Worm (Caenorhabditis elegans) whole organism, L1 larva: ENCODE measurements around the gene islo-1.

Experiments
- C04F5.9 ChIP-seq: sonication (generic microtip); optimal IDR thresholded peaks from 2 replicates; lab custom pipeline; 2016; ENCODE audit warnings: missing genetic modification characterization, missing compliant biosample characterization
- C16A3.4 ChIP-seq: fragments of 150-350 bp; optimal IDR thresholded peaks from 2 replicates; lab custom pipeline; 2014; ENCODE audit warnings: missing biosample characterization, missing genetic modification characterization
- C34B4.2 ChIP-seq: sonication (generic microtip); optimal IDR thresholded peaks from 2 replicates; lab custom pipeline; 2017; ENCODE audit warnings: mild to moderate bottlenecking, missing genetic modification characterization, missing compliant biosample characterization
- Y116A8C.19 ChIP-seq: sonication (generic microtip); optimal IDR thresholded peaks from 2 replicates; lab custom pipeline; 2016; ENCODE audit warnings: missing compliant biosample characterization, missing genetic modification characterization, borderline replicate concordance
- aha-1 ChIP-seq: fragments of 150-350 bp; optimal IDR thresholded peaks from 2 replicates; lab custom pipeline; 2014; ENCODE audit warnings: missing biosample characterization, missing genetic modification characterization
- alr-1 ChIP-seq: fragments of 200-800 bp; sonication (Bioruptor generic); optimal IDR thresholded peaks from 2 replicates; lab custom pipeline; 2018; ENCODE audit warnings: borderline replicate concordance, mild to moderate bottlenecking, missing genetic modification characterization, missing compliant biosample characterization
- blmp-1 ChIP-seq: fragments of 150-350 bp; optimal IDR thresholded peaks from 2 replicates; lab custom pipeline; 2014; ENCODE audit warnings: missing biosample characterization, missing genetic modification characterization
- ceh-63 ChIP-seq: fragments of 200-800 bp; sonication (Bioruptor generic); optimal IDR thresholded peaks from 2 replicates; lab custom pipeline; 2018; ENCODE audit warnings: mild to moderate bottlenecking, missing genetic modification characterization, missing compliant biosample characterization
- ceh-90 ChIP-seq: sonication (generic microtip); optimal IDR thresholded peaks from 2 replicates; lab custom pipeline; 2016; ENCODE audit warnings: missing genetic modification characterization, missing compliant biosample characterization
- efl-1 ChIP-seq, 4 experiments: fragments of 150-350 bp; optimal IDR thresholded peaks in 3 of 4; peaks in 1 of 4; 1 replicate in 1 of 4; 2 replicates in 3 of 4; lab custom pipeline; 2014; ENCODE audit warnings: missing biosample characterization in 2 of 4, missing genetic modification characterization in 2 of 4, missing genetic modification reagents in 2 of 4
- egl-27 ChIP-seq, 2 experiments: fragments of 150-350 bp in 1 of 2; sonication (generic microtip); optimal IDR thresholded peaks; 3 replicates each; lab custom pipeline; 2017 to 2018; ENCODE audit warnings: missing biosample characterization in 2 of 2, missing genetic modification characterization in 2 of 2, missing genetic modification reagents in 2 of 2
- elt-2 ChIP-seq: sonication (generic microtip); optimal IDR thresholded peaks from 2 replicates; lab custom pipeline; 2016; ENCODE audit warnings: missing genetic modification characterization, mild to moderate bottlenecking, inconsistent platforms, missing compliant biosample characterization, missing genetic modification reagents
- ets-5 ChIP-seq: fragments of 200-800 bp; sonication (Bioruptor generic); IDR thresholded peaks from 2 replicates; pipeline ENCODE4 v1.3.6; 2022; ENCODE audit warnings: missing genetic modification characterization, missing compliant biosample characterization
- fkh-4 ChIP-seq: sonication (generic microtip); optimal IDR thresholded peaks from 2 replicates; lab custom pipeline; 2016; ENCODE audit warnings: missing compliant biosample characterization, missing genetic modification characterization, borderline replicate concordance
- fos-1 ChIP-seq: fragments of 150-350 bp; optimal IDR thresholded peaks from 2 replicates; lab custom pipeline; 2014; ENCODE audit warnings: missing biosample characterization, missing genetic modification characterization
- hlh-17 ChIP-seq: fragments of 200-800 bp; sonication (Bioruptor generic); optimal IDR thresholded peaks from 2 replicates; lab custom pipeline; 2018; ENCODE audit warnings: missing genetic modification characterization, mild to moderate bottlenecking, missing compliant biosample characterization, moderate library complexity, borderline replicate concordance
- hlh-4 ChIP-seq: sonication (generic microtip); optimal IDR thresholded peaks from 2 replicates; lab custom pipeline; 2016; ENCODE audit warnings: mild to moderate bottlenecking, missing genetic modification characterization, missing compliant biosample characterization
- lin-13 ChIP-seq: fragments of 150-350 bp; optimal IDR thresholded peaks from 2 replicates; lab custom pipeline; 2014; ENCODE audit warnings: missing biosample characterization, missing genetic modification reagents, missing genetic modification characterization
- lin-14 ChIP-seq: fragments of 200-800 bp; sonication (Bioruptor generic); optimal IDR thresholded peaks from 2 replicates; lab custom pipeline; 2018; ENCODE audit warnings: mild to moderate bottlenecking, missing genetic modification characterization, moderate library complexity, missing compliant biosample characterization
- lin-35 ChIP-seq, 2 experiments: fragments of 150-350 bp; optimal IDR thresholded peaks; 2 replicates each; lab custom pipeline; 2014; ENCODE audit warnings: missing biosample characterization in 2 of 2, missing genetic modification characterization in 2 of 2, missing genetic modification reagents in 2 of 2
- lin-39 ChIP-seq: fragments of 150-350 bp; optimal IDR thresholded peaks from 2 replicates; lab custom pipeline; 2014; ENCODE audit warnings: missing biosample characterization, missing genetic modification reagents, missing genetic modification characterization
- mab-9 ChIP-seq: fragments of 200-800 bp; sonication (Bioruptor generic); IDR thresholded peaks from 2 replicates; pipeline ENCODE4 v1.3.6; 2022; ENCODE audit warnings: missing genetic modification reagents, missing genetic modification characterization, missing compliant biosample characterization
- mef-2 ChIP-seq: fragments of 150-350 bp; optimal IDR thresholded peaks from 2 replicates; lab custom pipeline; 2014; ENCODE audit warnings: missing biosample characterization, missing genetic modification characterization
- mep-1 ChIP-seq: fragments of 150-350 bp; optimal IDR thresholded peaks from 2 replicates; lab custom pipeline; 2014; ENCODE audit warnings: missing biosample characterization, missing genetic modification characterization
- nhr-76 ChIP-seq: sonication (generic microtip); optimal IDR thresholded peaks from 2 replicates; lab custom pipeline; 2017; ENCODE audit warnings: missing biosample characterization, missing genetic modification characterization
- nhr-90 ChIP-seq: sonication (generic microtip); optimal IDR thresholded peaks from 2 replicates; lab custom pipeline; 2016; ENCODE audit warnings: mild to moderate bottlenecking, missing genetic modification characterization, missing compliant biosample characterization; ENCODE audit not compliant: poor library complexity
- pag-3 ChIP-seq: sonication (generic microtip); optimal IDR thresholded peaks from 2 replicates; lab custom pipeline; 2017; ENCODE audit warnings: missing genetic modification characterization, mild to moderate bottlenecking, missing compliant biosample characterization, antibody characterized with exemption, borderline replicate concordance; ENCODE audit not compliant: insufficient read depth
- sptf-1 ChIP-seq: fragments of 150-350 bp; optimal IDR thresholded peaks from 2 replicates; lab custom pipeline; 2014; ENCODE audit warnings: missing biosample characterization, missing genetic modification characterization
- swsn-7 ChIP-seq: sonication (generic microtip); optimal IDR thresholded peaks from 2 replicates; lab custom pipeline; 2016; ENCODE audit warnings: missing genetic modification characterization, missing compliant biosample characterization
- tlp-1 ChIP-seq: fragments of 150-350 bp; optimal IDR thresholded peaks from 2 replicates; lab custom pipeline; 2014; ENCODE audit warnings: missing biosample characterization, missing genetic modification characterization
- unc-130 ChIP-seq: fragments of 150-350 bp; optimal IDR thresholded peaks from 2 replicates; lab custom pipeline; 2017; ENCODE audit warnings: missing biosample characterization, missing genetic modification characterization, inconsistent platforms
- unc-30 ChIP-seq: sonication (generic microtip); optimal IDR thresholded peaks from 2 replicates; lab custom pipeline; 2017; ENCODE audit warnings: missing biosample characterization, missing genetic modification characterization
- zip-4 ChIP-seq: fragments of 200-800 bp; sonication (Bioruptor generic); optimal IDR thresholded peaks from 2 replicates; lab custom pipeline; 2018; ENCODE audit warnings: mild to moderate bottlenecking, missing genetic modification characterization, moderate library complexity, missing compliant biosample characterization
- ztf-4 ChIP-seq: fragments of 150-350 bp; optimal IDR thresholded peaks from 2 replicates; lab custom pipeline; 2014; ENCODE audit warnings: missing biosample characterization, missing genetic modification characterization

The islo-1 gene

DNA sequence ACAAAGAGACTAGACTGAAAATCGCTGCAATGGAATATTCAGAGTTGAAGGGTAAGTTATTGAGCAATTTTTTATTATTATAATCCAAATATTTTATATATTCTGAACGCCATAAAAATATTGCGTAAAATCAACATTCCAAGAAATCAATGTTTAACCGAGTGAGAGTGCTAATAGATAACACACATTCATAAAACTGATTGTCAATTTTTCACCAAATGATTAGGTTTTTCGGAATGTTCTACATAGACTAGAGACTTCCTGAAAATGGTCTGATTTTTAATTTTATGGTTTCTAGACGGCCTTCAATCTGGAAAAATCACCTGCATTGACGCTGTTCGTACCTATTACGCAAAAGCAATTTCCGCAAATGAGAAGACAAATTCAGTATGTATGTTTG lies 16.5 kb downstream of the islo-1 start:
- TF ChIP-seq ets-5 (GFP tag; lab: Robert Waterston, UW) (no peak), elt-2 (tag; lab: Kevin White, UChicago) (peak; percentile 37), lin-39 (tag; lab: Kevin White, UChicago) (no peak), C04F5.9 (tag; lab: Kevin White, UChicago) (no peak), unc-30 (tag; lab: Kevin White, UChicago) (no peak)

- TF ChIP-seq mep-1 (tag; lab: Kevin White, UChicago) (no peak), lin-35 (GFP tag; optimal IDR thresholded peaks at IDR 0.05; lab: Kevin White, UChicago) (no peak), efl-1 (optimal IDR thresholded peaks at IDR 0.05; lab: Kevin White, UChicago) (no peak), efl-1 (GFP tag; optimal IDR thresholded peaks at IDR 0.05 in 1 of 2; lab: Kevin White, UChicago) (peak in 1 of 2 experiments; percentile 14), lin-13 (GFP tag; lab: Kevin White, UChicago) (no peak)
Observed at ce11 chrIV:8153163-8153562, 17.0 kb downstream of the islo-1 start.

- TF ChIP-seq ztf-4 (no peak), ceh-90 (tag; lab: Kevin White, UChicago) (no peak), C16A3.4 (tag; lab: Kevin White, UChicago) (no peak)
Observed at ce11 chrIV:8154966-8155365, 18.8 kb downstream of the islo-1 start.

- no peak for TF ChIP-seq lin-14 (GFP tag; lab: Kevin White, UChicago)
Observed at ce11 chrIV:8157161-8157560, 21.0 kb downstream of the islo-1 start, which contains the start of gene B0218.5. Gene B0218.5 (minus strand): TSS chrIV:8157261.

- TF ChIP-seq alr-1 (tag; lab: Kevin White, UChicago): no peak
- no peak for TF ChIP-seq ztf-4
- TF ChIP-seq unc-30 (tag; lab: Kevin White, UChicago): no peak
- no peak for TF ChIP-seq ceh-90 (tag; lab: Kevin White, UChicago)
- no peak for TF ChIP-seq zip-4 (GFP tag; lab: Kevin White, UChicago)
Observed at ce11 chrIV:8159087-8159486, 22.9 kb downstream of the islo-1 start, which contains the start of gene faah-1. Gene faah-1 (plus strand): TSS chrIV:8159387.

DNA sequence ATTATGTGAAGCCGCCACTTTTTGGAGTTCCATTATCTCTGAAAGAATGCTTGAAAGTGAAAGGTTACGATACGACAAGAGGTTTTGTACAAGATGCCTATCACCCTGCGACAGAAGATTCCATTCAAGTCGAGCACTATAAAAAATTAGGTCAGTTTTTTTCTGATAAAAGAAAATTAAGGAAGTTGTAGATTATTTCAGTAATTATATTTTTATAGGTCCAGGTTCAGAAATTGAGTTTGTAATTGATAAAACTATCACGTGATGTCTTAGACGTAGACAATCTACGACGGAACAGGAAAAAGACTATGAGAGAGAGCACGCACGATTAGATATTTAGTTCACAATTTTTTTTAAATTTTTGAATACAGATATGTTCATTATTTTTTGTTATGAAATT lies 23.8 kb downstream of the islo-1 start:
- TF ChIP-seq efl-1 (optimal IDR thresholded peaks at IDR 0.05; lab: Kevin White, UChicago) (no peak), efl-1 (GFP tag; optimal IDR thresholded peaks at IDR 0.05 in 1 of 2; lab: Kevin White, UChicago) (no peak), mef-2 (no peak), hlh-4 (tag; lab: Kevin White, UChicago) (no peak), elt-2 (tag; lab: Kevin White, UChicago) (peak; percentile 61), sptf-1 (tag; lab: Kevin White, UChicago) (no peak), nhr-90 (tag; lab: Kevin White, UChicago) (no peak), unc-130 (tag; lab: Kevin White, UChicago) (no peak), swsn-7 (tag; lab: Kevin White, UChicago) (no peak)

ce11 chrIV:8161774-8162173 lies 25.6 kb downstream of the islo-1 start:
- TF ChIP-seq tlp-1 (tag; lab: Kevin White, UChicago): peak; percentile 9
- TF ChIP-seq nhr-76 (tag; lab: Kevin White, UChicago): no peak
- TF ChIP-seq elt-2 (tag; lab: Kevin White, UChicago): peak; percentile 37
- TF ChIP-seq, all 84 proteins: peak for 2

ce11 chrIV:8163687-8164086 lies 27.5 kb downstream of the islo-1 start, which contains the start of gene clec-51:
Gene clec-51 (minus strand): TSS chrIV:8163800.
- TF ChIP-seq elt-2 (tag; lab: Kevin White, UChicago) (peak; percentile 92), aha-1 (tag; lab: Kevin White, UChicago) (no peak)

DNA sequence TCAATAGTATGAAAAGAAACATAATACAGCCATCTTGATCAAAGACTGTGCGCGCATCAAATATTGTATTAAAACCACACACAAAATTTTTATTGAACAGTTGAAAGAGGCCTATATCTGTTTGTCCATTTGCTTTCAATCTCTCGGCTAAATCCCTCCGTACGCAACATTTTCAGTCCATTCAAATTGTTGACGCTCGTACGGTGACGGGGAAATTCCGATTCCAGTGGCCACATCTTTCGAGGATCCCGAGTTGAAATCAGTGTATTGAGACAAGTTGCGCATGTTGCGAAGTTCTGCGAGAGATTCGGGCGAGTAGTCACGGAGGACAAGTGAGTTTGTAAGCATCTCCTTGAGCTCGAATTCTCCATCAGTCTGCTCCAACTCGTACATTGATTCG lies 28.3 kb downstream of the islo-1 start:
- no peak for TF ChIP-seq ceh-63 (GFP tag; lab: Kevin White, UChicago)
- TF ChIP-seq swsn-7 (tag; lab: Kevin White, UChicago): no peak
- TF ChIP-seq fos-1 (tag; lab: Kevin White, UChicago): no peak
- no peak for TF ChIP-seq egl-27 (tag; optimal IDR thresholded peaks at IDR 0.05; lab: Kevin White, UChicago)
- TF ChIP-seq tlp-1 (tag; lab: Kevin White, UChicago): no peak
- TF ChIP-seq lin-14 (GFP tag; lab: Kevin White, UChicago): no peak
- no peak for TF ChIP-seq C34B4.2 (tag; lab: Kevin White, UChicago)
- TF ChIP-seq blmp-1 (tag; lab: Kevin White, UChicago): no peak
- TF ChIP-seq fkh-4 (tag; lab: Kevin White, UChicago): no peak
- TF ChIP-seq elt-2 (tag; lab: Kevin White, UChicago): no peak
- TF ChIP-seq pag-3 (tag; lab: Kevin White, UChicago): no peak
- no peak for TF ChIP-seq hlh-17 (GFP tag; lab: Kevin White, UChicago)
- TF ChIP-seq mab-9 (GFP tag; lab: Robert Waterston, UW): no peak
- TF ChIP-seq Y116A8C.19 (tag; lab: Kevin White, UChicago): no peak
